Worm (Caenorhabditis elegans) whole organism, late embryonic: ENCODE data around the gene slc-17.8.

ENCODE experiments used
- ahr-1 ChIP-seq: sonication (generic microtip); optimal IDR thresholded peaks from 2 replicates; lab custom pipeline; 2016; ENCODE audit warnings: missing genetic modification characterization, missing compliant biosample characterization
- ama-1 ChIP-seq: fragments of 150-350 bp; optimal IDR thresholded peaks from 2 replicates; lab custom pipeline; 2014
- ceh-14 ChIP-seq: sonication (generic microtip); optimal IDR thresholded peaks from 2 replicates; lab custom pipeline; 2016; ENCODE audit warnings: missing genotype, missing genetic modification characterization, missing compliant biosample characterization
- ceh-24 ChIP-seq: sonication (generic microtip); optimal IDR thresholded peaks from 2 replicates; lab custom pipeline; 2016; ENCODE audit warnings: mild to moderate bottlenecking, missing genetic modification characterization, missing compliant biosample characterization
- ceh-30 ChIP-seq: fragments of 150-350 bp; optimal IDR thresholded peaks from 2 replicates; lab custom pipeline; 2014; ENCODE audit warnings: missing biosample characterization, missing genetic modification characterization
- ceh-45 ChIP-seq: fragments of 200-800 bp; sonication (Bioruptor generic); IDR thresholded peaks from 2 replicates; pipeline ENCODE4 v1.3.6; 2022; ENCODE audit warnings: missing genetic modification reagents, missing genetic modification characterization, missing compliant biosample characterization
- ceh-9 ChIP-seq: sonication (generic microtip); optimal IDR thresholded peaks from 2 replicates; lab custom pipeline; 2016; ENCODE audit warnings: mild to moderate bottlenecking, missing genetic modification characterization, inconsistent platforms, missing compliant biosample characterization
- elt-2 ChIP-seq: sonication (generic microtip); optimal IDR thresholded peaks from 2 replicates; lab custom pipeline; 2016; ENCODE audit warnings: missing genetic modification reagents, missing genetic modification characterization, missing compliant biosample characterization
- elt-4 ChIP-seq: sonication (generic microtip); optimal IDR thresholded peaks from 2 replicates; lab custom pipeline; 2016; ENCODE audit warnings: missing genetic modification characterization, missing compliant biosample characterization
- fkh-6 ChIP-seq: sonication (generic microtip); optimal IDR thresholded peaks from 2 replicates; lab custom pipeline; 2016; ENCODE audit warnings: missing genetic modification characterization, missing compliant biosample characterization
- gmeb-2 ChIP-seq: sonication (generic microtip); optimal IDR thresholded peaks from 2 replicates; lab custom pipeline; 2016; ENCODE audit warnings: missing genetic modification characterization, inconsistent platforms, missing compliant biosample characterization
- hlh-30 ChIP-seq: sonication (generic microtip); optimal IDR thresholded peaks from 2 replicates; lab custom pipeline; 2017; ENCODE audit warnings: antibody characterized with exemption, missing genetic modification characterization, missing compliant biosample characterization; ENCODE audit not compliant: insufficient read depth
- hlh-8 ChIP-seq: sonication (generic microtip); optimal IDR thresholded peaks from 2 replicates; lab custom pipeline; 2016; ENCODE audit warnings: missing genotype, missing genetic modification characterization, missing compliant biosample characterization
- lim-6 ChIP-seq: sonication (generic microtip); optimal IDR thresholded peaks from 2 replicates; lab custom pipeline; 2016; ENCODE audit warnings: missing genetic modification characterization, missing compliant biosample characterization
- madf-2 ChIP-seq: sonication (generic microtip); optimal IDR thresholded peaks from 2 replicates; lab custom pipeline; 2017; ENCODE audit warnings: missing genetic modification characterization, missing compliant biosample characterization
- nfya-1 ChIP-seq: sonication (generic microtip); optimal IDR thresholded peaks from 2 replicates; lab custom pipeline; 2017; ENCODE audit warnings: missing genetic modification characterization, mild to moderate bottlenecking, missing compliant biosample characterization, antibody characterized with exemption, moderate library complexity
- nhr-11 ChIP-seq: fragments of 150-350 bp; optimal IDR thresholded peaks from 2 replicates; lab custom pipeline; 2014; ENCODE audit warnings: missing biosample characterization, missing genetic modification characterization
- odd-2 ChIP-seq: sonication (generic microtip); optimal IDR thresholded peaks from 2 replicates; lab custom pipeline; 2017; ENCODE audit warnings: antibody characterized with exemption, mild to moderate bottlenecking, missing genetic modification characterization, missing compliant biosample characterization
- pag-3 ChIP-seq: sonication (generic microtip); optimal IDR thresholded peaks from 2 replicates; lab custom pipeline; 2016; ENCODE audit warnings: missing compliant biosample characterization, missing genetic modification characterization, borderline replicate concordance
- pat-9 ChIP-seq: fragments of 200-800 bp; sonication (Bioruptor generic); optimal IDR thresholded peaks from 2 replicates; lab custom pipeline; 2018; ENCODE audit warnings: mild to moderate bottlenecking, missing genetic modification characterization, moderate library complexity, missing compliant biosample characterization
- pha-2 ChIP-seq: sonication (generic microtip); optimal IDR thresholded peaks from 2 replicates; lab custom pipeline; 2017; ENCODE audit warnings: mild to moderate bottlenecking, missing genetic modification characterization, missing compliant biosample characterization
- rnt-1 ChIP-seq: sonication (generic microtip); optimal IDR thresholded peaks from 2 replicates; lab custom pipeline; 2016; ENCODE audit warnings: missing genetic modification characterization, missing compliant biosample characterization
- sox-4 ChIP-seq: sonication (generic microtip); optimal IDR thresholded peaks from 2 replicates; lab custom pipeline; 2017; ENCODE audit warnings: mild to moderate bottlenecking, missing genetic modification characterization, inconsistent platforms, missing compliant biosample characterization
- tbx-2 ChIP-seq: sonication (generic microtip); optimal IDR thresholded peaks from 2 replicates; lab custom pipeline; 2016; ENCODE audit warnings: missing genetic modification characterization, missing compliant biosample characterization
- unc-3 ChIP-seq, 2 experiments: fragments of 200-800 bp in 1 of 2; sonication (Bioruptor generic) in 1 of 2; sonication (generic microtip) in 1 of 2; conservative IDR thresholded peaks in 1 of 2; optimal IDR thresholded peaks in 1 of 2; 2 replicates each; pipeline versions ENCODE4 v1.3.6 to Lab custom; 2016 to 2022; ENCODE audit warnings: missing compliant biosample characterization in 2 of 2, missing genetic modification characterization in 2 of 2, missing genetic modification reagents in 1 of 2
- unc-42 ChIP-seq: sonication (generic microtip); optimal IDR thresholded peaks from 2 replicates; lab custom pipeline; 2016; ENCODE audit warnings: missing genotype, missing genetic modification characterization, missing compliant biosample characterization
- unc-55 ChIP-seq: sonication (generic microtip); optimal IDR thresholded peaks from 2 replicates; lab custom pipeline; 2017; ENCODE audit warnings: missing biosample characterization, missing genetic modification reagents, missing genetic modification characterization
- zip-5 ChIP-seq: sonication (generic microtip); optimal IDR thresholded peaks from 2 replicates; lab custom pipeline; 2016; ENCODE audit warnings: missing genetic modification characterization, missing compliant biosample characterization

The slc-17.8 gene

ce11 chrV:8545531-8546224, at the start of gene slc-17.8, which contains the start of gene asns-1:
slc-17.8 (minus strand) TSS chrV:8545581.
asns-1 (plus strand) TSS chrV:8546174.
- TF ChIP-seq ama-1 (lab: Kevin White, UChicago) (no peak), elt-4 (tag; lab: Kevin White, UChicago) (peak; percentile 1)
- TF ChIP-seq, all 69 proteins: peak for 1

ce11 chrV:8594105-8594964, 49.0 kb upstream of the slc-17.8 start, which contains the start of gene tag-196:
tag-196 (plus strand) TSS chrV:8594914.
- TF ChIP-seq ceh-45 (0 out of 2 replicates have a peak, but pooled peaks have one; percentile 47), pag-3 (tag; lab: Kevin White, UChicago) (no peak), unc-42 (tag; lab: Kevin White, UChicago) (peak; percentile 95), hlh-30 (tag; lab: Kevin White, UChicago) (peak; percentile 29), lim-6 (tag; lab: Kevin White, UChicago) (no peak), tbx-2 (tag; lab: Kevin White, UChicago) (peak; percentile 37)

ce11 chrV:8592691-8593307, 47.4 kb upstream of the slc-17.8 start:
- TF ChIP-seq unc-42 (tag; lab: Kevin White, UChicago) (peak; percentile 67), ahr-1 (no peak), unc-55 (GFP tag; lab: Kevin White, UChicago) (peak; percentile 20), madf-2 (tag; lab: Kevin White, UChicago) (no peak)
- TF ChIP-seq, all 69 proteins: peak for 2

ce11 chrV:8588079-8588478, 42.7 kb upstream of the slc-17.8 start, which contains the start of gene C10B5.3:
C10B5.3 (minus strand) TSS chrV:8588179.
- TF ChIP-seq sox-4 (tag; lab: Kevin White, UChicago), result no peak
- no peak for TF ChIP-seq unc-3 (GFP tag; conservative IDR thresholded peaks at IDR 0.05; lab: Robert Waterston, UW)
- no peak for TF ChIP-seq unc-3 (tag; optimal IDR thresholded peaks at IDR 0.05; lab: Kevin White, UChicago)
- no peak for TF ChIP-seq pat-9 (tag; lab: Kevin White, UChicago)
- TF ChIP-seq gmeb-2 (tag; lab: Kevin White, UChicago), result no peak
- TF ChIP-seq rnt-1, result no peak
- TF ChIP-seq nfya-1, result no peak
- no peak for TF ChIP-seq nhr-11 (tag; lab: Kevin White, UChicago)
- no peak for TF ChIP-seq hlh-30 (tag; lab: Kevin White, UChicago)
- no peak for TF ChIP-seq ceh-24 (tag; lab: Kevin White, UChicago)
- TF ChIP-seq odd-2 (tag; lab: Kevin White, UChicago), result no peak
- TF ChIP-seq ama-1 (lab: Kevin White, UChicago), result no peak
- no peak for TF ChIP-seq hlh-8 (tag; lab: Kevin White, UChicago)
- TF ChIP-seq zip-5, result no peak
- TF ChIP-seq pha-2 (tag; lab: Kevin White, UChicago), result no peak

- TF ChIP-seq ceh-30 (tag; lab: Kevin White, UChicago), result no peak
- TF ChIP-seq ahr-1, result no peak
- peak; percentile 19 for TF ChIP-seq elt-2
Observed at ce11 chrV:8586920-8587319, 41.5 kb upstream of the slc-17.8 start.

ce11 chrV:8586472-8586871, 41.1 kb upstream of the slc-17.8 start:
- TF ChIP-seq fkh-6 (tag; lab: Kevin White, UChicago) (no peak), odd-2 (tag; lab: Kevin White, UChicago) (no peak), ceh-9 (no peak), ceh-14 (tag; lab: Kevin White, UChicago) (no peak)
